Fruit fly (Drosophila melanogaster) whole organism, prepupa: ENCODE data around the gene FRG1.

Experiments used
- CG10669 ChIP-seq: fragments of 200-800 bp; sonication (Bioruptor generic); optimal IDR thresholded peaks from 3 replicates; lab custom pipeline; 2018; ENCODE audit warnings: missing biosample characterization, mild to moderate bottlenecking, missing genetic modification characterization, moderate library complexity
- Gug ChIP-seq: fragments of 200-800 bp; sonication (Bioruptor generic); IDR thresholded peaks from 2 replicates; pipeline ENCODE4 v1.3.6; 2022; ENCODE audit warnings: missing biosample characterization, missing genetic modification characterization
- cyc ChIP-seq: fragments of 200-800 bp; sonication (Bioruptor generic); optimal IDR thresholded peaks from 3 replicates; lab custom pipeline; 2016; ENCODE audit warnings: missing biosample characterization, missing genetic modification characterization

dm6 chr3L:20316956-20317589 is 20.3 kb upstream of the FRG1 start, which contains the start of gene Spn77Ba:
- TF ChIP-seq CG10669 (no peak), cyc (GFP tag; lab: Kevin White, UChicago) (no peak), Gug (GFP tag; lab: Robert Waterston, UW) (no peak)
